Fruit fly (Drosophila melanogaster) whole organism, adult: ENCODE results near the gene GstZ2.

Source experiments
- CG11617 ChIP-seq: fragments of 200-800 bp; sonication (Bioruptor generic); optimal IDR thresholded peaks from 2 replicates; lab custom pipeline; 2017; ENCODE audit warnings: mild to moderate bottlenecking, missing biosample characterization, missing genetic modification reagents, missing genetic modification characterization
- CG14711 ChIP-seq: fragments of 200-800 bp; sonication (Bioruptor generic); optimal IDR thresholded peaks from 2 replicates; lab custom pipeline; 2018; ENCODE audit warnings: missing biosample characterization, mild to moderate bottlenecking, missing genetic modification characterization, moderate library complexity
- CG33017 ChIP-seq: fragments of 200-800 bp; sonication (Bioruptor generic); optimal IDR thresholded peaks from 2 replicates; lab custom pipeline; 2018; ENCODE audit warnings: missing biosample characterization, mild to moderate bottlenecking, missing genetic modification characterization, moderate library complexity
- CG5204 ChIP-seq: fragments of 200-800 bp; sonication (Bioruptor generic); optimal IDR thresholded peaks from 2 replicates; lab custom pipeline; 2016; ENCODE audit warnings: missing biosample characterization, missing genetic modification characterization
- Hr96 ChIP-seq: fragments of 200-800 bp; sonication (Bioruptor generic); optimal IDR thresholded peaks from 2 replicates; lab custom pipeline; 2016; ENCODE audit warnings: missing biosample characterization, missing genetic modification characterization
- bab1 ChIP-seq: fragments of 200-800 bp; sonication (Bioruptor generic); optimal IDR thresholded peaks from 3 replicates; lab custom pipeline; 2019; ENCODE audit warnings: missing biosample characterization, mild to moderate bottlenecking, missing genetic modification characterization, moderate library complexity
- cnc ChIP-seq, 2 experiments: fragments of >200 bp; optimal IDR thresholded peaks; 2 replicates each; lab custom pipeline; 2017
- kay ChIP-seq: fragments of 200-800 bp; sonication (Bioruptor generic); peaks from one replicate; lab custom pipeline; 2016; ENCODE audit warnings: missing biosample characterization, missing genetic modification characterization, borderline replicate concordance
- pad ChIP-seq: fragments of 200-800 bp; sonication (Bioruptor generic); optimal IDR thresholded peaks from 3 replicates; lab custom pipeline; 2017; ENCODE audit warnings: missing biosample characterization, missing genetic modification characterization, mild to moderate bottlenecking, moderate library complexity, missing genetic modification reagents

DNA sequence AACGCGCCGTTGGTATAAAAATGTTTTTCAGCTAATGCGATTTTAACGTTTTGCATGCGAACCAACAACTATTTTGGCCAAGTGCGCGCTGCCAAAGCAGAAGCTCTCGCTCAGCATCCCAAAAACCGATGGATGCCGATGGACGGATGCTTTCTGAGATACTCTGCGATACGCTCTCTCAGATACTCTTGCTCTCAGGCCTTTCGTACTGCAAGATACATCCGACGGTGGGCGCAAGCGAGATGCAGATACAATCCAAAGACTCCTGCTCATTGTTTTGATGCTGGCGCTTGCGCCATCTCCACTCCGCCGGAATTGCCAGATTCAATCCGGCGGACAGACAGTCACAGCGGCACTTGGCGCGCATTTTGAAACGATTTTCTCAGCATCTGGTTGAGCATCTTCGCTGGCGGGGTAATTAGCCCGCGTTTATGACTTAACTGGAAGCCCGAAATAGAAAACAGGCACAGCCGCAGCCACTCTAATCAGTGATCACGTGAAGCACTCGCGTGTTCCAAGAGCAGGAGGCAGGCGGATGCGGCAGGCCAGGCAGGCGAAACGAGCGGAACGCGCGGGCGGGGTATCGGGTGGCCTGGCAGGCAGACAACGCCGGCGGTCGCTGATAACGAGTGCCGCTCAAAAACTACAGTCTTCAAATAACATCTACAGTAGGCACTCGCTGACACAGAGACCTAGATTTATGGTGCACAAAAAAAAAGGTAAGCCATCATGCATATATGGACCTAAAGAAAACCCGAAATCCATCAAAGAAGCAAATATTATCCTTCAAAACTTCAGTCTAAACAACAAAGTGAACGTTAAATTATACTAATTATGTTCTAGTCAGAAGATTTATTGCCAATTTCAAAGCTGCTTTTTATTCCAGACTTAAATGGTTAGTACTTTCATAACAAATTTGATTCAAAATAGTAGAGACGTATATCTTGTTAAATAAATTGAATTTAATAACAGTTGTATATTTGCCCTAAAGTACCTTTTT is 33.5 kb upstream of the GstZ2 start, which contains the start of gene CG16779:
- TF ChIP-seq Hr96 (GFP tag; lab: Kevin White, UChicago): no peak
- no peak for TF ChIP-seq kay (GFP tag; lab: Kevin White, UChicago)
- TF ChIP-seq CG14711 (tag; lab: Kevin White, UChicago): no peak
- no peak for TF ChIP-seq CG11617 (GFP tag; lab: Kevin White, UChicago)
- TF ChIP-seq CG33017 (tag; lab: Kevin White, UChicago): no peak
- TF ChIP-seq CG5204 (GFP tag; lab: Kevin White, UChicago): no peak
- TF ChIP-seq cnc (optimal IDR thresholded peaks at IDR 0.05; lab: Kevin White, UChicago): no peak
- no peak for TF ChIP-seq pad (GFP tag; lab: Kevin White, UChicago)
- no peak for TF ChIP-seq bab1 (GFP tag; lab: Kevin White, UChicago)
